Fruit fly (Drosophila melanogaster) whole organism, prepupa: ENCODE results near the gene mRpL55.

Experiments
- Blimp-1 ChIP-seq: fragments of 200-800 bp; sonication (Bioruptor generic); optimal IDR thresholded peaks from 3 replicates; lab custom pipeline; 2017; ENCODE audit warnings: missing biosample characterization, missing genetic modification characterization, mild to moderate bottlenecking, moderate library complexity, missing genetic modification reagents
- CG10669 ChIP-seq: fragments of 200-800 bp; sonication (Bioruptor generic); optimal IDR thresholded peaks from 3 replicates; lab custom pipeline; 2018; ENCODE audit warnings: missing biosample characterization, mild to moderate bottlenecking, missing genetic modification characterization, moderate library complexity
- CG11294 ChIP-seq: fragments of 200-800 bp; sonication (Bioruptor generic); IDR thresholded peaks from 2 replicates; pipeline ENCODE4 v1.3.6; 2022; ENCODE audit warnings: missing biosample characterization, missing genetic modification characterization
- CG11762 ChIP-seq: fragments of 200-800 bp; sonication (Bioruptor generic); optimal IDR thresholded peaks from 3 replicates; lab custom pipeline; 2016; ENCODE audit warnings: missing biosample characterization, missing genetic modification characterization; ENCODE audit not compliant: insufficient read depth
- CG11902 ChIP-seq: fragments of 200-800 bp; sonication (Bioruptor generic); optimal IDR thresholded peaks from 3 replicates; lab custom pipeline; 2016; ENCODE audit warnings: missing biosample characterization, missing genetic modification characterization
- CG15336 ChIP-seq: fragments of 200-800 bp; sonication (Bioruptor generic); IDR thresholded peaks from 2 replicates; pipeline ENCODE4 v1.3.6; 2022; ENCODE audit warnings: missing biosample characterization, missing genetic modification characterization
- CG1621 ChIP-seq: fragments of 200-800 bp; sonication (Bioruptor generic); optimal IDR thresholded peaks from 3 replicates; lab custom pipeline; 2018; ENCODE audit warnings: missing biosample characterization, mild to moderate bottlenecking, missing genetic modification characterization
- CG16779 ChIP-seq: fragments of 200-800 bp; sonication (Bioruptor generic); optimal IDR thresholded peaks from 3 replicates; lab custom pipeline; 2017; ENCODE audit warnings: missing biosample characterization, mild to moderate bottlenecking, missing genetic modification characterization
- CG3032 ChIP-seq: fragments of 200-800 bp; optimal IDR thresholded peaks from 2 replicates; lab custom pipeline; 2019; ENCODE audit warnings: missing biosample characterization, mild to moderate bottlenecking, missing genetic modification characterization, moderate library complexity
- CG32006 ChIP-seq: fragments of 200-800 bp; sonication (Bioruptor generic); optimal IDR thresholded peaks from 3 replicates; lab custom pipeline; 2017; ENCODE audit warnings: missing biosample characterization, mild to moderate bottlenecking, missing genetic modification characterization
- CG34406 ChIP-seq: fragments of 200-800 bp; sonication (Bioruptor generic); optimal IDR thresholded peaks from 3 replicates; lab custom pipeline; 2016; ENCODE audit warnings: missing biosample characterization, missing genetic modification characterization
- CG3919 ChIP-seq: fragments of 200-800 bp; sonication (Bioruptor generic); optimal IDR thresholded peaks from 3 replicates; lab custom pipeline; 2016; ENCODE audit warnings: missing biosample characterization, missing genetic modification characterization
- CG6163 ChIP-seq: fragments of 200-800 bp; sonication (Bioruptor generic); IDR thresholded peaks from 3 replicates; pipeline ENCODE4 v1.3.6; 2022; ENCODE audit warnings: missing biosample characterization, missing genetic modification characterization
- CG6792 ChIP-seq: fragments of 200-800 bp; sonication (Bioruptor generic); optimal IDR thresholded peaks from 3 replicates; lab custom pipeline; 2016; ENCODE audit warnings: missing biosample characterization, missing genetic modification characterization
- CG6808 ChIP-seq: fragments of 200-800 bp; sonication (Bioruptor generic); optimal IDR thresholded peaks from 3 replicates; lab custom pipeline; 2017; ENCODE audit warnings: missing biosample characterization, missing genetic modification characterization, mild to moderate bottlenecking, moderate library complexity, missing genetic modification reagents
- CG6854 ChIP-seq: fragments of 200-800 bp; sonication (Bioruptor generic); optimal IDR thresholded peaks from 2 replicates; lab custom pipeline; 2017; ENCODE audit warnings: missing biosample characterization, mild to moderate bottlenecking, missing genetic modification characterization
- CG8119 ChIP-seq: fragments of 200-800 bp; sonication (Bioruptor generic); IDR thresholded peaks from 3 replicates; pipeline ENCODE4 v1.3.6; 2022; ENCODE audit warnings: missing biosample characterization, missing genetic modification characterization
- CG8319 ChIP-seq: fragments of 200-800 bp; sonication (Bioruptor generic); optimal IDR thresholded peaks from 3 replicates; lab custom pipeline; 2016; ENCODE audit warnings: missing biosample characterization, missing genetic modification characterization
- CG8632 ChIP-seq: fragments of 200-800 bp; sonication (Bioruptor generic); optimal IDR thresholded peaks from 3 replicates; lab custom pipeline; 2016; ENCODE audit warnings: missing biosample characterization, missing genetic modification characterization
- Eip75B ChIP-seq: fragments of 200-800 bp; sonication (Bioruptor generic); optimal IDR thresholded peaks from 3 replicates; lab custom pipeline; 2016; ENCODE audit warnings: missing biosample characterization, missing genetic modification characterization
- Eip78C ChIP-seq: fragments of 200-800 bp; sonication (Bioruptor generic); peaks from one replicate; lab custom pipeline; 2016; ENCODE audit warnings: missing biosample characterization, missing genetic modification characterization
- Eip93F ChIP-seq: fragments of 200-800 bp; sonication (Bioruptor generic); optimal IDR thresholded peaks from 2 replicates; lab custom pipeline; 2016; ENCODE audit warnings: missing biosample characterization, mild to moderate bottlenecking, missing genetic modification characterization
- Ets21C ChIP-seq: fragments of 200-800 bp; sonication (Bioruptor generic); optimal IDR thresholded peaks from 3 replicates; lab custom pipeline; 2016; ENCODE audit warnings: missing biosample characterization, missing genetic modification characterization
- Ets96B ChIP-seq: fragments of 200-800 bp; optimal IDR thresholded peaks from 2 replicates; lab custom pipeline; 2019; ENCODE audit warnings: missing biosample characterization, mild to moderate bottlenecking, missing genetic modification characterization, moderate library complexity
- Gug ChIP-seq: fragments of 200-800 bp; sonication (Bioruptor generic); IDR thresholded peaks from 2 replicates; pipeline ENCODE4 v1.3.6; 2022; ENCODE audit warnings: missing biosample characterization, missing genetic modification characterization
- Hr38 ChIP-seq: sonication (Bioruptor generic); optimal IDR thresholded peaks from 2 replicates; lab custom pipeline; 2016; ENCODE audit warnings: missing biosample characterization, missing genetic modification characterization
- Hr4 ChIP-seq: fragments of 200-800 bp; sonication (Bioruptor generic); optimal IDR thresholded peaks from 3 replicates; lab custom pipeline; 2016; ENCODE audit warnings: missing biosample characterization, missing genetic modification characterization
- Lpt ChIP-seq: fragments of 200-800 bp; sonication (Bioruptor generic); optimal IDR thresholded peaks from 3 replicates; lab custom pipeline; 2016; ENCODE audit warnings: missing biosample characterization, missing genetic modification characterization
- Met ChIP-seq: fragments of 200-800 bp; sonication (Bioruptor generic); optimal IDR thresholded peaks from 3 replicates; lab custom pipeline; 2016; ENCODE audit warnings: missing biosample characterization, missing genetic modification characterization
- Smox ChIP-seq: fragments of 200-800 bp; sonication (Bioruptor generic); optimal IDR thresholded peaks from 3 replicates; lab custom pipeline; 2016; ENCODE audit warnings: missing biosample characterization, missing genetic modification characterization
- Sox102F ChIP-seq: fragments of 200-800 bp; sonication (Bioruptor generic); optimal IDR thresholded peaks from 2 replicates; lab custom pipeline; 2016; ENCODE audit warnings: missing biosample characterization, mild to moderate bottlenecking, missing genetic modification characterization
- Sox14 ChIP-seq: fragments of 200-800 bp; sonication (Bioruptor generic); optimal IDR thresholded peaks from 3 replicates; lab custom pipeline; 2016; ENCODE audit warnings: missing biosample characterization, missing genetic modification characterization
- Sox15 ChIP-seq: fragments of 200-800 bp; sonication (Bioruptor generic); optimal IDR thresholded peaks from 3 replicates; lab custom pipeline; 2016; ENCODE audit warnings: missing biosample characterization, missing genetic modification characterization
- achi ChIP-seq: fragments of 200-800 bp; sonication (Bioruptor generic); optimal IDR thresholded peaks from 3 replicates; lab custom pipeline; 2016; ENCODE audit warnings: missing biosample characterization, missing genetic modification characterization
- acj6 ChIP-seq: fragments of 200-800 bp; sonication (Bioruptor generic); optimal IDR thresholded peaks from 3 replicates; lab custom pipeline; 2016; ENCODE audit warnings: missing biosample characterization, missing genetic modification characterization
- cyc ChIP-seq: fragments of 200-800 bp; sonication (Bioruptor generic); optimal IDR thresholded peaks from 3 replicates; lab custom pipeline; 2016; ENCODE audit warnings: missing biosample characterization, missing genetic modification characterization
- dsx ChIP-seq: fragments of 200-800 bp; optimal IDR thresholded peaks from 3 replicates; lab custom pipeline; 2019; ENCODE audit warnings: missing biosample characterization, mild to moderate bottlenecking, missing genetic modification characterization, moderate library complexity; ENCODE audit not compliant: poor library complexity, severe bottlenecking
- eg ChIP-seq: fragments of 200-800 bp; sonication (Bioruptor generic); IDR thresholded peaks from 3 replicates; pipeline ENCODE4 v1.3.6; 2022; ENCODE audit warnings: missing biosample characterization, missing genetic modification characterization
- esn ChIP-seq: fragments of 200-800 bp; sonication (Bioruptor generic); optimal IDR thresholded peaks from 2 replicates; lab custom pipeline; 2016; ENCODE audit warnings: missing biosample characterization, mild to moderate bottlenecking, missing genetic modification characterization, moderate library complexity
- fkh ChIP-seq: fragments of 200-800 bp; sonication (Bioruptor generic); optimal IDR thresholded peaks from 3 replicates; lab custom pipeline; 2017; ENCODE audit warnings: missing biosample characterization, mild to moderate bottlenecking, missing genetic modification characterization, moderate library complexity
- pdm3 ChIP-seq: fragments of 200-800 bp; sonication (Bioruptor generic); optimal IDR thresholded peaks from 3 replicates; lab custom pipeline; 2016; ENCODE audit warnings: missing biosample characterization, missing genetic modification characterization
- salr ChIP-seq, 2 experiments: fragments of 200-800 bp; sonication (Bioruptor generic); optimal IDR thresholded peaks; 3 replicates each; lab custom pipeline; 2016 to 2018; ENCODE audit warnings: missing biosample characterization in 2 of 2, missing genetic modification characterization in 2 of 2, mild to moderate bottlenecking in 1 of 2
- spab ChIP-seq: fragments of 200-800 bp; sonication (Bioruptor generic); optimal IDR thresholded peaks from 2 replicates; lab custom pipeline; 2017; ENCODE audit warnings: missing biosample characterization, mild to moderate bottlenecking, missing genetic modification characterization, missing genetic modification reagents
- ss ChIP-seq, 2 experiments: fragments of 200-800 bp; sonication (Bioruptor generic); optimal IDR thresholded peaks; 2 replicates in 1 of 2; 3 replicates in 1 of 2; lab custom pipeline; 2017 to 2018; ENCODE audit warnings: mild to moderate bottlenecking in 2 of 2, missing biosample characterization in 2 of 2, missing genetic modification characterization in 2 of 2, moderate library complexity in 1 of 2
- svp ChIP-seq: fragments of 200-800 bp; sonication (Bioruptor generic); peaks from one replicate; lab custom pipeline; 2016; ENCODE audit warnings: missing biosample characterization, missing genetic modification characterization
- topi ChIP-seq: fragments of 200-800 bp; sonication (Bioruptor generic); optimal IDR thresholded peaks from 3 replicates; lab custom pipeline; 2016; ENCODE audit warnings: missing biosample characterization, missing genetic modification characterization
- vri ChIP-seq: fragments of 200-800 bp; sonication (Bioruptor generic); optimal IDR thresholded peaks from 3 replicates; lab custom pipeline; 2016; ENCODE audit warnings: missing biosample characterization, mild to moderate bottlenecking, missing genetic modification characterization

mRpL55 gene

dm6 chr3R:19075135-19075534 is 19.6 kb downstream of the mRpL55 start (continued):
- TF ChIP-seq eg (GFP tag; lab: Robert Waterston, UW) (peak; percentile 50; the same call in 2 of the 3 replicates), CG15336 (GFP tag; lab: Robert Waterston, UW) (peak; percentile 63), CG11294 (0 out of 2 replicates have a peak, but pooled peaks have one; percentile 7), Hr38 (no peak), svp (GFP tag; lab: Kevin White, UChicago) (no peak), Ets21C (GFP tag; lab: Kevin White, UChicago) (no peak), CG1621 (tag; lab: Kevin White, UChicago) (no peak), CG6854 (GFP tag; lab: Kevin White, UChicago) (no peak), Gug (peak; percentile 68), spab (GFP tag; lab: Kevin White, UChicago) (peak; percentile 35), ss (GFP tag; optimal IDR thresholded peaks at IDR 0.05; lab: Kevin White, UChicago) (peak; percentile 15 to 32), Sox14 (GFP tag; lab: Kevin White, UChicago) (peak; percentile 47), Met (no peak), Lpt (peak; percentile 23), Smox (GFP tag; lab: Kevin White, UChicago) (no peak), fkh (GFP tag; lab: Kevin White, UChicago) (no peak), Eip75B (peak; percentile 28), Sox102F (no peak), CG16779 (tag; lab: Kevin White, UChicago) (no peak), CG11762 (GFP tag; lab: Kevin White, UChicago) (peak; percentile 42), vri (GFP tag; lab: Kevin White, UChicago) (no peak), Ets96B (tag; lab: Kevin White, UChicago) (peak; percentile 54), Sox15 (GFP tag; lab: Kevin White, UChicago) (no peak)

- TF ChIP-seq dsx (peak; percentile 47), CG1621 (tag; lab: Kevin White, UChicago) (peak; percentile 32), CG6854 (GFP tag; lab: Kevin White, UChicago) (no peak), esn (no peak), cyc (GFP tag; lab: Kevin White, UChicago) (peak; percentile 19), Ets21C (GFP tag; lab: Kevin White, UChicago) (no peak), CG11294 (peak; percentile 77), salr (GFP tag; optimal IDR thresholded peaks at IDR 0.05; lab: Kevin White, UChicago) (peak; percentile 12 to 56), ss (GFP tag; optimal IDR thresholded peaks at IDR 0.05; lab: Kevin White, UChicago) (peak in 1 of 2 experiments; percentile 0), CG34406 (GFP tag; lab: Kevin White, UChicago) (peak; percentile 22), CG6163 (GFP tag; lab: Robert Waterston, UW) (peak; percentile 91), CG32006 (GFP tag; lab: Kevin White, UChicago) (peak; percentile 73), acj6 (GFP tag; lab: Kevin White, UChicago) (peak; percentile 60), vri (GFP tag; lab: Kevin White, UChicago) (no peak), topi (peak; percentile 12), Hr4 (GFP tag; lab: Kevin White, UChicago) (peak; percentile 62), Eip75B (peak; percentile 71), CG3919 (peak; percentile 71), Ets96B (tag; lab: Kevin White, UChicago) (peak; percentile 75), spab (GFP tag; lab: Kevin White, UChicago) (peak; percentile 28), Smox (GFP tag; lab: Kevin White, UChicago) (no peak), CG8319 (GFP tag; lab: Kevin White, UChicago) (peak; percentile 10), pdm3 (GFP tag; lab: Kevin White, UChicago) (peak; percentile 60), Lpt (peak; percentile 48), Eip78C (GFP tag; lab: Kevin White, UChicago) (peak; percentile 82), Sox15 (GFP tag; lab: Kevin White, UChicago) (peak; percentile 2), CG10669 (peak; percentile 48), Blimp-1 (GFP tag; lab: Kevin White, UChicago) (no peak), CG6792 (GFP tag; lab: Kevin White, UChicago) (peak; percentile 50), Gug (peak; percentile 76), CG8632 (GFP tag; lab: Kevin White, UChicago) (peak; percentile 6), CG8119 (GFP tag; lab: Robert Waterston, UW) (peak; percentile 74), Eip93F (GFP tag; lab: Kevin White, UChicago) (no peak), achi (GFP tag; lab: Kevin White, UChicago) (peak; percentile 61), Hr38 (no peak), CG6808 (GFP tag; lab: Kevin White, UChicago) (peak; percentile 41), CG11902 (GFP tag; lab: Kevin White, UChicago) (no peak), CG3032 (tag; lab: Kevin White, UChicago) (peak; percentile 29), fkh (GFP tag; lab: Kevin White, UChicago) (no peak), svp (GFP tag; lab: Kevin White, UChicago) (peak; percentile 29)
Measured at dm6 chr3R:19074207-19074606, 20.5 kb downstream of the mRpL55 start.
